Worm (Caenorhabditis elegans) whole organism, midembryonic: Measurements from ENCODE around the gene frh-1.

Experiments used
- T22C8.4 ChIP-seq: fragments of 200-800 bp; sonication (Bioruptor generic); IDR thresholded peaks from 2 replicates; pipeline ENCODE4 v1.3.6; 2022; ENCODE audit warnings: missing genetic modification characterization, missing compliant biosample characterization
- cog-1 ChIP-seq: sonication (generic microtip); optimal IDR thresholded peaks from 2 replicates; lab custom pipeline; 2016; ENCODE audit warnings: missing genetic modification characterization, missing compliant biosample characterization
- flt-1 ChIP-seq: fragments of 200-800 bp; sonication (Bioruptor generic); IDR thresholded peaks from 2 replicates; pipeline ENCODE4 v1.3.6; 2022; ENCODE audit warnings: missing genetic modification characterization, missing compliant biosample characterization
- klf-2 ChIP-seq: fragments of 200-800 bp; sonication (Bioruptor generic); conservative IDR thresholded peaks from 2 replicates; pipeline ENCODE4 v1.3.6; 2022; ENCODE audit warnings: missing genetic modification reagents, missing genetic modification characterization, missing compliant biosample characterization
- med-1 ChIP-seq: sonication (generic microtip); optimal IDR thresholded peaks from 2 replicates; lab custom pipeline; 2017; ENCODE audit warnings: missing genetic modification characterization, mild to moderate bottlenecking, missing compliant biosample characterization, antibody characterized with exemption, missing genetic modification reagents; ENCODE audit not compliant: insufficient read depth
- ref-1 ChIP-seq: fragments of 200-800 bp; sonication (Bioruptor generic); conservative IDR thresholded peaks from 2 replicates; pipeline ENCODE4 v1.3.6; 2022; ENCODE audit warnings: missing genetic modification reagents, missing genetic modification characterization, missing compliant biosample characterization
- tab-1 ChIP-seq: fragments of 200-800 bp; sonication (Bioruptor generic); IDR thresholded peaks from 2 replicates; pipeline ENCODE4 v1.3.6; 2022; ENCODE audit warnings: missing genetic modification characterization, missing compliant biosample characterization
- ztf-23 ChIP-seq: fragments of 200-800 bp; sonication (Bioruptor generic); IDR thresholded peaks from 2 replicates; pipeline ENCODE4 v1.3.6; 2022; ENCODE audit warnings: missing genetic modification reagents, missing genetic modification characterization, missing compliant biosample characterization
- ztf-29 ChIP-seq: fragments of 200-800 bp; sonication (Bioruptor generic); IDR thresholded peaks from 2 replicates; pipeline ENCODE4 v1.3.6; 2022; ENCODE audit warnings: missing genetic modification reagents, missing genetic modification characterization, missing compliant biosample characterization

frh-1 gene

DNA sequence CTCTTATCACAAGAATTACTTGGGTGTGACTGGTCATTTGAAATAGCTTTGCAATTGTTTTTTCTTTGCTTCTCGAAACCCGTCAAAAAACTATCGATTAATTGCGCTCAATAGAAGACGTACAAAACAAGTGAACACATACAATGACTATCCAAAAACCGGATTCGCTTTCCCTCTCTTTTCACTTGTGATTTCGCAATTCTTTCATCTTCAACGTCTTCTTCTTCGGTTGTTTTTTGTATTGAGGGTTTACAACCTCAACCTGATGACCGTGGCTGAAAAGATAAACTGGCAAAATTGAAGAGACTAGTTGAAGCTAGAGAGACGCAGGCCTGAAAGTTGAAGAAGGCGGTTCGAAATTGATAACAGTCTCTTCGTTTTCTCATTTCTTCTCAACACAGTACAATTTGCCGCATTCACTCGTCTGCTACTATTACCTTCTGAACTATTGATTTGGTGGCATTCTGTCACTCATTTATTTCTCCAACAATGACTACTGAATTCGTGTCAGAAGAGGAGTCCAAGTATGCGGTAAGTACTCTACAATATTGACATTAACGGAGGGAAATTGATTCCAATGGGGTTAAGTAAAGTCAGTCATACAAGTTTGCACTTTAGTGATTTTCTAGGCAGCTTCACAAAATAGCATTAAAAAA, 31.1 kb upstream of the frh-1 start:
- TF ChIP-seq tab-1 (GFP tag; lab: Robert Waterston, UW) (no peak), flt-1 (GFP tag; lab: Robert Waterston, UW) (no peak), ztf-23 (GFP tag; lab: Robert Waterston, UW) (no peak), klf-2 (GFP tag; lab: Robert Waterston, UW) (no peak), ref-1 (GFP tag; lab: Robert Waterston, UW) (no peak), cog-1 (tag; lab: Kevin White, UChicago) (no peak), T22C8.4 (GFP tag; lab: Robert Waterston, UW) (no peak), ztf-29 (GFP tag; lab: Robert Waterston, UW) (no peak), med-1 (GFP tag; lab: Kevin White, UChicago) (no peak)

- no peak for TF ChIP-seq flt-1 (GFP tag; lab: Robert Waterston, UW)
- no peak for TF ChIP-seq T22C8.4 (GFP tag; lab: Robert Waterston, UW)
- TF ChIP-seq cog-1 (tag; lab: Kevin White, UChicago) = no peak
- no peak for TF ChIP-seq ref-1 (GFP tag; lab: Robert Waterston, UW)
- TF ChIP-seq klf-2 (GFP tag; lab: Robert Waterston, UW) = no peak
- TF ChIP-seq ztf-29 (GFP tag; lab: Robert Waterston, UW) = no peak
- TF ChIP-seq tab-1 (GFP tag; lab: Robert Waterston, UW) = no peak
- TF ChIP-seq ztf-23 (GFP tag; lab: Robert Waterston, UW) = no peak
- no peak for TF ChIP-seq med-1 (GFP tag; lab: Kevin White, UChicago)
These were observed 27.6 kb upstream of the frh-1 start for ce11 chrII:5889417-5890139.

- no peak for TF ChIP-seq ref-1 (GFP tag; lab: Robert Waterston, UW)
- no peak for TF ChIP-seq flt-1 (GFP tag; lab: Robert Waterston, UW)
- no peak for TF ChIP-seq ztf-29 (GFP tag; lab: Robert Waterston, UW)
- TF ChIP-seq tab-1 (GFP tag; lab: Robert Waterston, UW) = no peak
- no peak for TF ChIP-seq T22C8.4 (GFP tag; lab: Robert Waterston, UW)
- TF ChIP-seq cog-1 (tag; lab: Kevin White, UChicago) = no peak
- no peak for TF ChIP-seq med-1 (GFP tag; lab: Kevin White, UChicago)
- TF ChIP-seq klf-2 (GFP tag; lab: Robert Waterston, UW) = no peak
- TF ChIP-seq ztf-23 (GFP tag; lab: Robert Waterston, UW) = no peak
These were observed 24.4 kb upstream of the frh-1 start for ce11 chrII:5892813-5893212.

- no peak for TF ChIP-seq flt-1 (GFP tag; lab: Robert Waterston, UW)
These were observed 21.4 kb upstream of the frh-1 start, which contains the start of gene F59G1.4 for ce11 chrII:5895870-5896269. TSS of gene F59G1.4 (plus strand) at chrII:5896170.

DNA sequence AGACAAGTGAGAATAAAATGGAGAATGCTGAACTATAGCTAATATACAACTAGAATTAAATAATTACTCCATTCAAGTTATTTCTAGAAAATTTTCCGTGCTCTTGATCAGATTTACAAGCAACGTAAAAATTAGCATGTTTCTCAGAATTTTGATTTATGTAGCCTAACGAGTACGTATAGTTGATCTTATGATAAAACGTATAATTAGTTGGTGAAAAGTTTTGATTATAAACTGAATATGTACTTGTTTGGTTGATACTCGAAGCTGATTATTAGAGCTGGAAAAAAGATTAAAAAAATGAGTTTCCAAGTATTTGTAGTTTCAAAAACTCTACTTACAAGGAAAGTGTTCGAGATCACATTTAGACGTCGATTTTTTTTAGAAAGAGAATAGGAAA, 20.7 kb upstream of the frh-1 start:
- TF ChIP-seq ref-1 (GFP tag; lab: Robert Waterston, UW) (no peak), flt-1 (GFP tag; lab: Robert Waterston, UW) (no peak), tab-1 (GFP tag; lab: Robert Waterston, UW) (no peak), ztf-29 (GFP tag; lab: Robert Waterston, UW) (no peak), klf-2 (GFP tag; lab: Robert Waterston, UW) (no peak), cog-1 (tag; lab: Kevin White, UChicago) (no peak)

ce11 chrII:5899080-5899479, 18.1 kb upstream of the frh-1 start:
- no peak for TF ChIP-seq ref-1 (GFP tag; lab: Robert Waterston, UW)
- TF ChIP-seq ztf-23 (GFP tag; lab: Robert Waterston, UW) = no peak
- no peak for TF ChIP-seq med-1 (GFP tag; lab: Kevin White, UChicago)
- no peak for TF ChIP-seq T22C8.4 (GFP tag; lab: Robert Waterston, UW)
- no peak for TF ChIP-seq ztf-29 (GFP tag; lab: Robert Waterston, UW)
- TF ChIP-seq tab-1 (GFP tag; lab: Robert Waterston, UW) = no peak
- no peak for TF ChIP-seq klf-2 (GFP tag; lab: Robert Waterston, UW)
- no peak for TF ChIP-seq flt-1 (GFP tag; lab: Robert Waterston, UW)
- no peak for TF ChIP-seq cog-1 (tag; lab: Kevin White, UChicago)

DNA sequence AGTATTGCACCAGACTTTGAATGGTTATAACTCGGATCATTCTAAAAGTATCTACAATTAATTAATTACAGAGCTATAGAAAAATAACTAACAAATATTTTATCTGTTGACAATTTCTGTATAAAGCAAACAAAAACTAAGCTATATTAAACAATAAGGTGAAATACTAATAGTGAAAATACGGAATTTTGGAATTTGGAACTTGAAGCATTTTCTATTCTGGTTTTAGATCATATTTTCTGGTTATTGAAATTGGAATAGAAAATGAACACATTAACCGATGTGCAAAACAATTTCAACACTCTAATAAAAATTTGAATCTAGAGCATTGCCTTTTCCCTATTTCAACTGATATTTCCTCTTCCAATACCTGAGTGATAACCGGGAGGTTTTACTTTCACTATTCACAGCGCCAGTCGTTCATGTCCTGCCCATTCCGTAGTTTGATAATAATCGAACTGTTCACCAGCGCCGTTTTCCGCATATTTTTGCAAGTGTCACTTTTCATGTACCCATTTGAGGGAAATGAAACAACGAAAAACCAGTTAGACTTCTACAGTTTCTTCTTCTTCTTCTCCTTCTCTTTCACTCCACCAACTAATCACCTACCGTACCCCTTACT, 17.2 kb upstream of the frh-1 start:
- TF ChIP-seq flt-1 (GFP tag; lab: Robert Waterston, UW) = no peak

DNA sequence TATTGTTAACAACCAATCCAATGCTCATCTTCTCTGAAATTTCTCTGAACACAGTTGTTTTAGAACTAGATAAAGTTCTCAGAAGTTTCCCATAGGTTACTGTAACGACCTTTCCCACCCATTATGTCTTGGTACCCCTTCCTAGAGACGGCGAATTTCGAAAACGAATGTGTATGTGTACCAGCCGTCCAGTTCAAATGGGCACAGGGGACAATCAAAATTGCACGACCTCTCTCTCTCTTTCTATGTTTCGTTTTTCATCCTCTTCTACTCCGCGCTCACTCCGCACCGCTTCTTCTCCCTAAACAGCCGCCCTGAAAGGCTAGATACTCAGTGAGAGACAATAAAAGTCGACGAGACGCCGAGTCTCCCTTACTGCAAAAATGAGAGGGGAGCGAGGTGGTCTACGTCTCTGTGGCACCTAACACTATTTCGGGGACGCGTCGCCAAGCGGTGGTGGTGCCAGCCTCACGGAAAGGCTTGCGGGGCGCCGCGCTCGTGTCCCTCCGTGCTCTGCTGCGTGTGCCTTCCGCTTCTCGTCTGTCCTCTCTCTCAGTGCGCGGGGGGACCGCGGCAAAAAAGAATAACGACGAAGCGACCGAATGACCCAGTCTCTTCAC, 15.7 kb upstream of the frh-1 start:
- TF ChIP-seq ztf-29 (GFP tag; lab: Robert Waterston, UW) (no peak), ref-1 (GFP tag; lab: Robert Waterston, UW) (no peak), klf-2 (GFP tag; lab: Robert Waterston, UW) (no peak), tab-1 (GFP tag; lab: Robert Waterston, UW) (no peak), cog-1 (tag; lab: Kevin White, UChicago) (no peak), flt-1 (GFP tag; lab: Robert Waterston, UW) (no peak), T22C8.4 (GFP tag; lab: Robert Waterston, UW) (no peak), ztf-23 (GFP tag; lab: Robert Waterston, UW) (no peak), med-1 (GFP tag; lab: Kevin White, UChicago) (no peak)
